Worm (Caenorhabditis elegans): Measurements from ENCODE around the gene mob-1.

- TF ChIP-seq ceh-82 (tag; optimal IDR thresholded peaks at IDR 0.05) (no peak), snpc-4 (tag; optimal IDR thresholded peaks at IDR 0.05) (peak; percentile 76)
These were observed 5.6 kb upstream of the mob-1 start, which contains the start of gene tag-30 for ce11 chrIV:11854777-11855176.

Measured in whole organism, L3 larva.